Worm (Caenorhabditis elegans) whole organism, L3 larva: Measurements from ENCODE around the gene ZK637.15.

Source experiments
- R02D3.7 ChIP-seq: fragments of 150-350 bp; optimal IDR thresholded peaks from 2 replicates; lab custom pipeline; 2014; ENCODE audit warnings: missing biosample characterization, missing genetic modification characterization
- ZK546.5 ChIP-seq: sonication (generic microtip); optimal IDR thresholded peaks from 2 replicates; lab custom pipeline; 2017; ENCODE audit warnings: missing biosample characterization, missing genetic modification characterization
- aly-2 ChIP-seq: fragments of 150-350 bp; optimal IDR thresholded peaks from 2 replicates; lab custom pipeline; 2014; ENCODE audit warnings: missing biosample characterization, missing genetic modification characterization
- ama-1 ChIP-seq: fragments of 150-350 bp; optimal IDR thresholded peaks from 2 replicates; lab custom pipeline; 2018
- ceh-16 ChIP-seq: sonication (generic microtip); optimal IDR thresholded peaks from 2 replicates; lab custom pipeline; 2017; ENCODE audit warnings: missing biosample characterization, missing genetic modification characterization
- ceh-28 ChIP-seq: fragments of 150-350 bp; optimal IDR thresholded peaks from 2 replicates; lab custom pipeline; 2014; ENCODE audit warnings: missing biosample characterization, missing genetic modification reagents, missing genetic modification characterization
- ceh-82 ChIP-seq: fragments of 150-350 bp; optimal IDR thresholded peaks from 2 replicates; lab custom pipeline; 2014; ENCODE audit warnings: missing biosample characterization, missing genetic modification characterization
- ceh-9 ChIP-seq: sonication (generic microtip); optimal IDR thresholded peaks from 2 replicates; lab custom pipeline; 2018; ENCODE audit warnings: missing biosample characterization, missing genetic modification characterization
- daf-12 ChIP-seq: fragments of 150-350 bp; optimal IDR thresholded peaks from 2 replicates; lab custom pipeline; 2014; ENCODE audit warnings: missing biosample characterization, missing genetic modification reagents, missing genetic modification characterization
- egl-27 ChIP-seq: sonication (generic microtip); optimal IDR thresholded peaks from 4 replicates; lab custom pipeline; 2017; ENCODE audit warnings: missing biosample characterization, missing genetic modification reagents, missing genetic modification characterization
- egl-5 ChIP-seq: fragments of 150-350 bp; optimal IDR thresholded peaks from 2 replicates; lab custom pipeline; 2017; ENCODE audit warnings: missing biosample characterization, missing genetic modification reagents, missing genetic modification characterization, inconsistent platforms
- elt-1 ChIP-seq: fragments of 150-350 bp; optimal IDR thresholded peaks from 2 replicates; lab custom pipeline; 2014; ENCODE audit warnings: missing biosample characterization, missing genetic modification characterization
- elt-2 ChIP-seq: sonication (generic microtip); optimal IDR thresholded peaks from 2 replicates; lab custom pipeline; 2016; ENCODE audit warnings: missing genetic modification reagents, mild to moderate bottlenecking, missing genetic modification characterization, missing compliant biosample characterization
- elt-3 ChIP-seq, 3 experiments: fragments of 150-350 bp in 1 of 3; sonication (generic microtip) in 2 of 3; optimal IDR thresholded peaks; 2 replicates in 2 of 3; 4 replicates in 1 of 3; lab custom pipeline; 2014 to 2017; ENCODE audit warnings: missing biosample characterization in 3 of 3, missing genetic modification characterization in 3 of 3
- eor-1 ChIP-seq, 2 experiments: fragments of 150-350 bp; optimal IDR thresholded peaks; 2 replicates each; lab custom pipeline; 2014 to 2018; ENCODE audit warnings: missing biosample characterization in 2 of 2, missing genetic modification characterization in 2 of 2
- fkh-10 ChIP-seq: sonication (generic microtip); optimal IDR thresholded peaks from 2 replicates; lab custom pipeline; 2017; ENCODE audit warnings: missing biosample characterization, missing genetic modification reagents, missing genetic modification characterization
- fkh-2 ChIP-seq: fragments of 150-350 bp; optimal IDR thresholded peaks from 2 replicates; lab custom pipeline; 2014; ENCODE audit warnings: missing biosample characterization, missing genetic modification reagents, missing genetic modification characterization
- fos-1 ChIP-seq: fragments of 150-350 bp; optimal IDR thresholded peaks from 2 replicates; lab custom pipeline; 2014; ENCODE audit warnings: missing biosample characterization, missing genetic modification characterization
- hmg-11 ChIP-seq: sonication (generic microtip); optimal IDR thresholded peaks from 2 replicates; lab custom pipeline; 2016; ENCODE audit warnings: missing genetic modification characterization, missing compliant biosample characterization
- jun-1 ChIP-seq: fragments of 150-350 bp; optimal IDR thresholded peaks from 2 replicates; lab custom pipeline; 2014; ENCODE audit warnings: missing biosample characterization, missing genetic modification reagents, missing genetic modification characterization
- lin-15B ChIP-seq: fragments of 150-350 bp; optimal IDR thresholded peaks from 2 replicates; lab custom pipeline; 2014; ENCODE audit warnings: missing biosample characterization, missing genetic modification characterization
- lin-39 ChIP-seq: fragments of 150-350 bp; optimal IDR thresholded peaks from 2 replicates; lab custom pipeline; 2018; ENCODE audit warnings: missing biosample characterization, missing genetic modification reagents, missing genetic modification characterization
- lsy-12 ChIP-seq: sonication (generic microtip); optimal IDR thresholded peaks from 2 replicates; lab custom pipeline; 2016; ENCODE audit warnings: mild to moderate bottlenecking, missing genetic modification characterization, missing compliant biosample characterization
- mdl-1 ChIP-seq: fragments of 150-350 bp; optimal IDR thresholded peaks from 2 replicates; lab custom pipeline; 2014; ENCODE audit warnings: missing biosample characterization, missing genetic modification characterization
- mml-1 ChIP-seq: fragments of 150-350 bp; sonication (generic microtip); optimal IDR thresholded peaks from 3 replicates; lab custom pipeline; 2014; ENCODE audit warnings: missing biosample characterization, missing genetic modification characterization
- nfya-1 ChIP-seq: sonication (generic microtip); optimal IDR thresholded peaks from 2 replicates; lab custom pipeline; 2017; ENCODE audit warnings: missing genetic modification characterization, mild to moderate bottlenecking, missing compliant biosample characterization, antibody characterized with exemption, moderate library complexity; ENCODE audit not compliant: insufficient read depth
- nhr-11 ChIP-seq: fragments of 150-350 bp; optimal IDR thresholded peaks from 2 replicates; lab custom pipeline; 2014; ENCODE audit warnings: missing biosample characterization, missing genetic modification characterization
- nhr-12 ChIP-seq: fragments of 150-350 bp; optimal IDR thresholded peaks from 2 replicates; lab custom pipeline; 2014; ENCODE audit warnings: missing biosample characterization, missing genetic modification characterization
- nhr-23 ChIP-seq: fragments of 150-350 bp; optimal IDR thresholded peaks from 2 replicates; lab custom pipeline; 2014; ENCODE audit warnings: missing biosample characterization, missing genetic modification reagents, missing genetic modification characterization
- nhr-237 ChIP-seq: fragments of 150-350 bp; optimal IDR thresholded peaks from 2 replicates; lab custom pipeline; 2014; ENCODE audit warnings: missing biosample characterization, missing genetic modification characterization
- nhr-25 ChIP-seq: sonication (generic microtip); optimal IDR thresholded peaks from 2 replicates; lab custom pipeline; 2017; ENCODE audit warnings: missing biosample characterization, missing genetic modification characterization
- nhr-28 ChIP-seq: fragments of 150-350 bp; optimal IDR thresholded peaks from 2 replicates; lab custom pipeline; 2014; ENCODE audit warnings: missing biosample characterization, missing genetic modification characterization
- nhr-43 ChIP-seq: sonication (generic microtip); optimal IDR thresholded peaks from 2 replicates; lab custom pipeline; 2016; ENCODE audit warnings: mild to moderate bottlenecking, missing genetic modification characterization, missing compliant biosample characterization; ENCODE audit not compliant: poor library complexity, severe bottlenecking
- nhr-67 ChIP-seq: fragments of 150-350 bp; optimal IDR thresholded peaks from 2 replicates; lab custom pipeline; 2014; ENCODE audit warnings: missing biosample characterization, missing genetic modification characterization
- nhr-76 ChIP-seq: fragments of 150-350 bp; sonication (generic microtip); optimal IDR thresholded peaks from 5 replicates; lab custom pipeline; 2014; ENCODE audit warnings: missing biosample characterization, missing genetic modification characterization
- nhr-77 ChIP-seq: fragments of 150-350 bp; optimal IDR thresholded peaks from 2 replicates; lab custom pipeline; 2014; ENCODE audit warnings: missing biosample characterization, missing genetic modification characterization
- pha-4 ChIP-seq: fragments of 150-350 bp; optimal IDR thresholded peaks from 2 replicates; lab custom pipeline; 2014; ENCODE audit warnings: missing biosample characterization, missing genetic modification reagents, missing genetic modification characterization
- pqm-1 ChIP-seq: fragments of 150-350 bp; optimal IDR thresholded peaks from 2 replicates; lab custom pipeline; 2017; ENCODE audit warnings: missing biosample characterization, missing genetic modification characterization, inconsistent platforms
- sea-2 ChIP-seq: fragments of 150-350 bp; sonication (generic microtip); optimal IDR thresholded peaks from 4 replicates; lab custom pipeline; 2014; ENCODE audit warnings: missing biosample characterization, missing genetic modification reagents, missing genetic modification characterization
- skn-1 ChIP-seq: fragments of 150-350 bp; optimal IDR thresholded peaks from 2 replicates; lab custom pipeline; 2014; ENCODE audit warnings: missing biosample characterization, missing genetic modification characterization
- snpc-4 ChIP-seq: fragments of 150-350 bp; optimal IDR thresholded peaks from 2 replicates; lab custom pipeline; 2014; ENCODE audit warnings: missing biosample characterization, missing genetic modification characterization
- tbx-2 ChIP-seq: sonication (generic microtip); optimal IDR thresholded peaks from 2 replicates; lab custom pipeline; 2016; ENCODE audit warnings: mild to moderate bottlenecking, missing genetic modification characterization, missing compliant biosample characterization
- unc-39 ChIP-seq: sonication (generic microtip); optimal IDR thresholded peaks from 4 replicates; lab custom pipeline; 2017; ENCODE audit warnings: missing biosample characterization, missing genetic modification characterization
- unc-62 ChIP-seq: fragments of 150-350 bp; sonication (generic microtip); optimal IDR thresholded peaks from 4 replicates; lab custom pipeline; 2014; ENCODE audit warnings: missing biosample characterization, missing genetic modification reagents, missing genetic modification characterization
- zag-1 ChIP-seq: fragments of 150-350 bp; optimal IDR thresholded peaks from 2 replicates; lab custom pipeline; 2014; ENCODE audit warnings: missing biosample characterization, missing genetic modification characterization
- ztf-11 ChIP-seq: fragments of 150-350 bp; optimal IDR thresholded peaks from 2 replicates; lab custom pipeline; 2014; ENCODE audit warnings: missing biosample characterization, missing genetic modification characterization
- ztf-4 ChIP-seq: fragments of 150-350 bp; optimal IDR thresholded peaks from 2 replicates; lab custom pipeline; 2014; ENCODE audit warnings: missing biosample characterization, missing genetic modification characterization

The ZK637.15 gene

DNA sequence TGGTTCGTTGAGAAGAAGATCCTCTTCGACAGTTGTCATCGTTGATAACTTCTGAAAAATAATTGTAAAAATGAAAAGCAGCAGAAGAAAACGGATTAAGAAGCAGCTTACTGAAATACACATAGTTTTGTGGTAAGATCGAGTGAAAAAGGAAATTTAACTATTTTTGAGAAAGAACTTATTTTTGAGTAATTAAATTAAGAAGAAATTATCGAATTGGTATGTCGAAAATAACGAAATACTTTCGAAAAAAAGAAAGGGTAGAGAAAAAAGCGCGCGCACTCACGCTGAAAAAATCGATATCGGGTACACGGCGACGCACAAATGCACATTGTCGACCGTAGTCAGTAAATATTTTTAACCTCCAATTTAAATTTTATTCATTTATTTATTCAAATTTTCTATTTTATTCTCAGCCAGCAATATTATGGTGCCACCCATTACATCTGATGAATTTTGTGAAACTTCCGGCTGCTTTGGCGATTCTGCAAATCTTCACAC lies 36.3 kb downstream of the ZK637.15 start, which contains the start of the genes ZK643.5 and ZK643.2:
Gene ZK643.5 (minus strand): TSS at position 51 of the 501 bp plus-strand sequence.
Gene ZK643.2 (plus strand): TSS at position 395 of the 501 bp plus-strand sequence.
- TF ChIP-seq mdl-1 (no peak), ceh-9 (no peak), mml-1 (tag; lab: Kevin White, UChicago) (no peak), ama-1 (lab: Kevin White, UChicago) (no peak), fkh-10 (GFP tag; lab: Kevin White, UChicago) (no peak), tbx-2 (no peak), lsy-12 (tag; lab: Kevin White, UChicago) (no peak), elt-2 (tag; lab: Kevin White, UChicago) (peak; percentile 14), zag-1 (tag; lab: Kevin White, UChicago) (no peak), ztf-4 (tag; lab: Kevin White, UChicago) (no peak), pha-4 (tag; lab: Kevin White, UChicago) (peak; percentile 84), nhr-77 (tag; lab: Kevin White, UChicago) (no peak), nhr-12 (no peak), ceh-82 (tag; lab: Kevin White, UChicago) (peak; percentile 11), elt-3 (tag; optimal IDR thresholded peaks at IDR 0.05; lab: Kevin White, UChicago) (no peak), daf-12 (tag; lab: Kevin White, UChicago) (no peak), snpc-4 (peak; percentile 38), elt-1 (no peak), nhr-67 (tag; lab: Kevin White, UChicago) (no peak), eor-1 (tag; optimal IDR thresholded peaks at IDR 0.05; lab: Kevin White, UChicago) (no peak), ztf-11 (tag; lab: Kevin White, UChicago) (no peak), hmg-11 (tag; lab: Kevin White, UChicago) (peak; percentile 86), fos-1 (tag; lab: Kevin White, UChicago) (no peak), nhr-11 (tag; lab: Kevin White, UChicago) (no peak), nhr-25 (tag; lab: Kevin White, UChicago) (no peak), unc-62 (no peak), nfya-1 (tag; lab: Kevin White, UChicago) (peak; percentile 86), nhr-23 (tag; lab: Kevin White, UChicago) (no peak), fkh-2 (no peak), nhr-76 (tag; lab: Kevin White, UChicago) (no peak), skn-1 (no peak), R02D3.7 (peak; percentile 27), nhr-28 (tag; lab: Kevin White, UChicago) (no peak), lin-15B (peak; percentile 48), nhr-43 (tag; lab: Kevin White, UChicago) (no peak), ZK546.5 (tag; lab: Kevin White, UChicago) (no peak), ceh-16 (tag; lab: Kevin White, UChicago) (no peak), lin-39 (no peak), sea-2 (GFP tag; lab: Kevin White, UChicago) (no peak), ceh-28 (peak; percentile 95), egl-27 (no peak), aly-2 (tag; lab: Kevin White, UChicago) (no peak), pqm-1 (tag; lab: Kevin White, UChicago) (no peak), jun-1 (no peak), egl-5 (tag; lab: Kevin White, UChicago) (peak; percentile 10), unc-39 (no peak), nhr-237 (tag; lab: Kevin White, UChicago) (no peak)
